Worm (Caenorhabditis elegans): ENCODE measurements around the gene C45B2.3.

C45B2.3 gene

ce11 chrX:6088718-6089117, 6.0 kb downstream of the C45B2.3 start (continued):
- TF ChIP-seq nfya-2 (GFP tag; IDR thresholded peaks at IDR 0.05), result no peak
- no peak for TF ChIP-seq egrh-3 (GFP tag; IDR thresholded peaks at IDR 0.05)
- TF ChIP-seq Y79H2A.3 (GFP tag; conservative IDR thresholded peaks at IDR 0.05), result no peak
- no peak for TF ChIP-seq T07F8.4 (tag; optimal IDR thresholded peaks at IDR 0.05)
- no peak for TF ChIP-seq lag-1 (GFP tag; IDR thresholded peaks at IDR 0.05)
- TF ChIP-seq egl-18 (GFP tag; IDR thresholded peaks at IDR 0.05), result no peak
- no peak for TF ChIP-seq F52B5.7 (tag; optimal IDR thresholded peaks at IDR 0.05)
- peak; percentile 20 for TF ChIP-seq die-1 (tag; optimal IDR thresholded peaks at IDR 0.05)
- TF ChIP-seq F22D6.2 (tag; optimal IDR thresholded peaks at IDR 0.05), result peak; percentile 22
- no peak for TF ChIP-seq ztf-6 (GFP tag; IDR thresholded peaks at IDR 0.05)
- no peak for TF ChIP-seq C06A6.2 (GFP tag; conservative IDR thresholded peaks at IDR 0.05)
- TF ChIP-seq gei-17 (GFP tag; optimal IDR thresholded peaks at IDR 0.05), result no peak
- no peak for TF ChIP-seq hlh-26 (GFP tag; conservative IDR thresholded peaks at IDR 0.05)
- TF ChIP-seq ceh-100 (GFP tag; IDR thresholded peaks at IDR 0.05), result no peak
- TF ChIP-seq ekl-4 (GFP tag; IDR thresholded peaks at IDR 0.05), result no peak
- no peak for TF ChIP-seq T26A5.8 (tag; optimal IDR thresholded peaks at IDR 0.05)
- no peak for TF ChIP-seq F37B4.10 (GFP tag; IDR thresholded peaks at IDR 0.05)

ce11 chrX:6090779-6091178, 8.0 kb downstream of the C45B2.3 start:
- no peak for TF ChIP-seq Y95B8A.8 (GFP tag; IDR thresholded peaks at IDR 0.05)

ce11 chrX:6091967-6092366, 9.2 kb downstream of the C45B2.3 start, which contains the start of gene hsp-3:
Gene hsp-3 (minus strand): TSS chrX:6092124.
- TF ChIP-seq K12H6.12 (tag; optimal IDR thresholded peaks at IDR 0.05) (peak; percentile 98), ekl-4 (GFP tag; IDR thresholded peaks at IDR 0.05) (peak; percentile 95), F33H1.4 (GFP tag; IDR thresholded peaks at IDR 0.05) (peak; percentile 13; the same call in 1 of the 2 replicates), ceh-79 (tag; optimal IDR thresholded peaks at IDR 0.05) (peak; percentile 5), snpc-1.1 (tag; optimal IDR thresholded peaks at IDR 0.05; ENCODE audit: insufficient read depth) (no peak), aptf-3 (GFP tag; IDR thresholded peaks at IDR 0.05) (0 out of 2 replicates have a peak, but pooled peaks have one; percentile 59), madf-6 (GFP tag; IDR thresholded peaks at IDR 0.05) (no peak), tlf-1 (GFP tag; optimal IDR thresholded peaks at IDR 0.05) (peak; percentile 94), K11D2.4 (GFP tag; IDR thresholded peaks at IDR 0.05) (peak; percentile 93), F57C9.4 (tag; optimal IDR thresholded peaks at IDR 0.05) (peak; percentile 11), F52B5.7 (tag; optimal IDR thresholded peaks at IDR 0.05) (peak; percentile 76), madf-10 (tag; optimal IDR thresholded peaks at IDR 0.05) (peak; percentile 93), lag-1 (GFP tag; IDR thresholded peaks at IDR 0.05) (no peak), pbrm-1 (GFP tag; IDR thresholded peaks at IDR 0.05) (peak; percentile 98), die-1 (tag; optimal IDR thresholded peaks at IDR 0.05) (peak; percentile 65), ama-1 (optimal IDR thresholded peaks at IDR 0.05) (no peak), ama-1 (GFP tag; optimal IDR thresholded peaks at IDR 0.05) (no peak), cebp-1 (GFP tag; IDR thresholded peaks at IDR 0.05) (peak; percentile 84), cebp-1 (tag; optimal IDR thresholded peaks at IDR 0.05) (peak; percentile 93), F49E8.2 (tag; optimal IDR thresholded peaks at IDR 0.05; ENCODE audit: insufficient read depth) (no peak), attf-5 (GFP tag; optimal IDR thresholded peaks at IDR 0.05) (peak; percentile 96), let-526 (GFP tag; IDR thresholded peaks at IDR 0.05) (peak; percentile 92), ztf-25 (GFP tag; IDR thresholded peaks at IDR 0.05) (no peak), hlh-26 (GFP tag; conservative IDR thresholded peaks at IDR 0.05) (no peak), lsl-1 (GFP tag; optimal IDR thresholded peaks at IDR 0.05) (peak; percentile 13), T26A5.8 (tag; optimal IDR thresholded peaks at IDR 0.05) (no peak), ztf-28 (GFP tag; IDR thresholded peaks at IDR 0.05) (0 out of 2 replicates have a peak, but pooled peaks have one; percentile 62), lsy-27 (tag; optimal IDR thresholded peaks at IDR 0.05; ENCODE audit: borderline replicate concordance, insufficient read depth) (no peak), dpff-1 (tag; optimal IDR thresholded peaks at IDR 0.05) (no peak), egl-44 (GFP tag; IDR thresholded peaks at IDR 0.05) (peak; percentile 92), sea-2 (GFP tag; IDR thresholded peaks at IDR 0.05) (peak; percentile 84; the same call in 1 of the 2 replicates), T07F8.4 (tag; optimal IDR thresholded peaks at IDR 0.05) (peak; percentile 36), Y53G8AR.9 (GFP tag; conservative IDR thresholded peaks at IDR 0.05) (peak; percentile 94), athp-1 (tag; optimal IDR thresholded peaks at IDR 0.05) (peak; percentile 76), akir-1 (GFP tag; optimal IDR thresholded peaks at IDR 0.05) (peak; percentile 73), nfya-2 (GFP tag; IDR thresholded peaks at IDR 0.05) (peak; percentile 99)

Data from whole organism, young adult.